Worm (Caenorhabditis elegans) whole organism, L4 larva: Measurements from ENCODE around the gene F09E5.7.

Source experiments
- D1046.2 ChIP-seq: fragments of 200-800 bp; sonication (Bioruptor generic); IDR thresholded peaks from 2 replicates; pipeline ENCODE4 v1.3.6; 2022; ENCODE audit warnings: missing genetic modification characterization, missing compliant biosample characterization
- F49E8.2 ChIP-seq: sonication (generic microtip); optimal IDR thresholded peaks from 2 replicates; lab custom pipeline; 2016; ENCODE audit warnings: missing compliant biosample characterization, mild to moderate bottlenecking, missing genetic modification characterization, borderline replicate concordance
- T26A8.4 ChIP-seq: fragments of 200-800 bp; sonication (Bioruptor generic); IDR thresholded peaks from 2 replicates; pipeline ENCODE4 v1.3.6; 2022; ENCODE audit warnings: missing genetic modification characterization, missing compliant biosample characterization
- Y75B8A.6 ChIP-seq: fragments of 200-800 bp; sonication (Bioruptor generic); IDR thresholded peaks from 2 replicates; pipeline ENCODE4 v1.3.6; 2022; ENCODE audit warnings: missing genetic modification reagents, missing genetic modification characterization, missing compliant biosample characterization
- ZK337.2 ChIP-seq: fragments of 200-800 bp; sonication (Bioruptor generic); IDR thresholded peaks from 2 replicates; pipeline ENCODE4 v1.3.6; 2022; ENCODE audit warnings: missing genetic modification reagents, missing genetic modification characterization, missing compliant biosample characterization
- ZK546.5 ChIP-seq, 2 experiments: sonication (generic microtip); optimal IDR thresholded peaks; 2 replicates each; lab custom pipeline; 2017; ENCODE audit warnings: missing biosample characterization in 2 of 2, missing genetic modification characterization in 2 of 2
- aha-1 ChIP-seq: fragments of 150-350 bp; peaks from one replicate; lab custom pipeline; 2014; ENCODE audit warnings: missing biosample characterization, missing genetic modification characterization
- ama-1 ChIP-seq: fragments of 150-350 bp; optimal IDR thresholded peaks from 2 replicates; lab custom pipeline; 2014; ENCODE audit warnings: inconsistent platforms, mixed read lengths
- arid-1 ChIP-seq: fragments of 200-800 bp; sonication (Bioruptor generic); conservative IDR thresholded peaks from 2 replicates; pipeline ENCODE4 v1.3.6; 2022; ENCODE audit warnings: missing genetic modification reagents, missing genetic modification characterization, missing compliant biosample characterization
- ceh-20 ChIP-seq: fragments of 200-800 bp; sonication (Bioruptor generic); IDR thresholded peaks from 2 replicates; pipeline ENCODE4 v1.3.6; 2022; ENCODE audit warnings: missing genetic modification reagents, missing genetic modification characterization, missing compliant biosample characterization
- ceh-32 ChIP-seq: sonication (generic microtip); optimal IDR thresholded peaks from 2 replicates; lab custom pipeline; 2016; ENCODE audit warnings: mild to moderate bottlenecking, missing genetic modification characterization, missing compliant biosample characterization; ENCODE audit not compliant: poor library complexity
- ces-1 ChIP-seq: fragments of 150-350 bp; sonication (generic microtip); optimal IDR thresholded peaks from 4 replicates; lab custom pipeline; 2014; ENCODE audit warnings: missing biosample characterization, missing genetic modification reagents, missing genetic modification characterization
- cey-2 ChIP-seq: sonication (generic microtip); optimal IDR thresholded peaks from 3 replicates; lab custom pipeline; 2017; ENCODE audit warnings: missing genetic modification characterization, mild to moderate bottlenecking, missing compliant biosample characterization, antibody characterized with exemption, borderline replicate concordance; ENCODE audit not compliant: insufficient read depth
- daf-12 ChIP-seq: fragments of 150-350 bp; optimal IDR thresholded peaks from 2 replicates; lab custom pipeline; 2014; ENCODE audit warnings: missing biosample characterization, missing genetic modification reagents, missing genetic modification characterization
- daf-8 ChIP-seq: fragments of 200-800 bp; sonication (Bioruptor generic); IDR thresholded peaks from 2 replicates; pipeline ENCODE4 v1.3.6; 2022; ENCODE audit warnings: missing genetic modification characterization, missing compliant biosample characterization
- dmd-6 ChIP-seq: fragments of 200-800 bp; sonication (Bioruptor generic); IDR thresholded peaks from 2 replicates; pipeline ENCODE4 v1.3.6; 2022; ENCODE audit warnings: missing genetic modification reagents, missing genetic modification characterization, missing compliant biosample characterization
- dmd-8 ChIP-seq: fragments of 200-800 bp; sonication (Bioruptor generic); IDR thresholded peaks from 2 replicates; pipeline ENCODE4 v1.3.6; 2022; ENCODE audit warnings: missing genetic modification characterization, missing compliant biosample characterization
- dve-1 ChIP-seq: sonication (generic microtip); optimal IDR thresholded peaks from 2 replicates; lab custom pipeline; 2017; ENCODE audit warnings: antibody characterized with exemption, mild to moderate bottlenecking, missing genetic modification characterization, missing compliant biosample characterization; ENCODE audit not compliant: insufficient read depth
- egl-27 ChIP-seq: sonication (generic microtip); optimal IDR thresholded peaks from 3 replicates; lab custom pipeline; 2017; ENCODE audit warnings: missing biosample characterization, missing genetic modification reagents, missing genetic modification characterization
- fkh-10 ChIP-seq: fragments of 150-350 bp; optimal IDR thresholded peaks from 2 replicates; lab custom pipeline; 2014; ENCODE audit warnings: missing biosample characterization, missing genetic modification reagents, missing genetic modification characterization
- fos-1 ChIP-seq: fragments of 150-350 bp; optimal IDR thresholded peaks from 2 replicates; lab custom pipeline; 2014; ENCODE audit warnings: missing biosample characterization, missing genetic modification characterization
- hif-1 ChIP-seq, 2 experiments: sonication (generic microtip); optimal IDR thresholded peaks; 2 replicates each; lab custom pipeline; 2016 to 2017; ENCODE audit warnings: missing compliant biosample characterization in 2 of 2, missing genetic modification characterization in 2 of 2, missing genetic modification reagents in 2 of 2, missing genotype in 2 of 2, mild to moderate bottlenecking in 1 of 2
- hlh-11 ChIP-seq: fragments of 200-800 bp; sonication (Bioruptor generic); optimal IDR thresholded peaks from 2 replicates; lab custom pipeline; 2018; ENCODE audit warnings: mild to moderate bottlenecking, missing genetic modification characterization, missing compliant biosample characterization
- hlh-30 ChIP-seq: sonication (generic microtip); optimal IDR thresholded peaks from 2 replicates; lab custom pipeline; 2017; ENCODE audit warnings: antibody characterized with exemption, mild to moderate bottlenecking, missing genetic modification characterization, missing compliant biosample characterization; ENCODE audit not compliant: insufficient read depth
- hmg-1.1 ChIP-seq: fragments of 200-800 bp; sonication (Bioruptor generic); IDR thresholded peaks from 2 replicates; pipeline ENCODE4 v1.3.6; 2022; ENCODE audit warnings: missing genetic modification reagents, missing genetic modification characterization, missing compliant biosample characterization
- lim-7 ChIP-seq: fragments of 200-800 bp; sonication (Bioruptor generic); IDR thresholded peaks from 2 replicates; pipeline ENCODE4 v1.3.6; 2022; ENCODE audit warnings: missing genetic modification characterization, missing compliant biosample characterization
- lin-1 ChIP-seq: fragments of 200-800 bp; sonication (Bioruptor generic); IDR thresholded peaks from 2 replicates; pipeline ENCODE4 v1.3.6; 2022; ENCODE audit warnings: missing genetic modification reagents, missing genetic modification characterization, missing compliant biosample characterization
- lin-15B ChIP-seq: fragments of 150-350 bp; sonication (generic microtip); optimal IDR thresholded peaks from 3 replicates; lab custom pipeline; 2014; ENCODE audit warnings: missing biosample characterization, missing genetic modification characterization
- lsy-2 ChIP-seq, 2 experiments: fragments of 150-350 bp in 1 of 2; sonication (generic microtip) in 1 of 2; optimal IDR thresholded peaks; 2 replicates each; lab custom pipeline; 2014 to 2017; ENCODE audit warnings: missing biosample characterization in 2 of 2, missing genetic modification characterization in 2 of 2
- madf-5 ChIP-seq, 2 experiments: fragments of 200-800 bp; sonication (Bioruptor generic); IDR thresholded peaks; 2 replicates each; pipeline ENCODE4 v1.3.6; 2022; ENCODE audit warnings: missing compliant biosample characterization in 2 of 2, missing genetic modification characterization in 2 of 2
- mxl-2 ChIP-seq: fragments of 200-800 bp; sonication (Bioruptor generic); conservative IDR thresholded peaks from 2 replicates; pipeline ENCODE4 v1.3.6; 2022; ENCODE audit warnings: missing genetic modification reagents, missing genetic modification characterization, missing compliant biosample characterization
- nhr-10 ChIP-seq: fragments of 150-350 bp; optimal IDR thresholded peaks from 2 replicates; lab custom pipeline; 2014; ENCODE audit warnings: missing biosample characterization, missing genetic modification characterization
- nhr-102 ChIP-seq: sonication (generic microtip); optimal IDR thresholded peaks from 2 replicates; lab custom pipeline; 2016; ENCODE audit warnings: mild to moderate bottlenecking, missing genetic modification characterization, moderate library complexity, missing compliant biosample characterization
- nhr-11 ChIP-seq: fragments of 150-350 bp; optimal IDR thresholded peaks from 2 replicates; lab custom pipeline; 2014; ENCODE audit warnings: missing biosample characterization, missing genetic modification characterization
- nhr-237 ChIP-seq: sonication (generic microtip); optimal IDR thresholded peaks from 2 replicates; lab custom pipeline; 2017; ENCODE audit warnings: missing biosample characterization, missing genetic modification characterization
- nhr-25 ChIP-seq: sonication (generic microtip); optimal IDR thresholded peaks from 2 replicates; lab custom pipeline; 2017; ENCODE audit warnings: missing genetic modification characterization, mild to moderate bottlenecking, missing compliant biosample characterization, antibody characterized with exemption, moderate library complexity, borderline replicate concordance; ENCODE audit not compliant: insufficient read depth
- nhr-28 ChIP-seq: fragments of 150-350 bp; optimal IDR thresholded peaks from 2 replicates; lab custom pipeline; 2014; ENCODE audit warnings: missing biosample characterization, missing genetic modification characterization
- nhr-48 ChIP-seq: sonication (generic microtip); optimal IDR thresholded peaks from 2 replicates; lab custom pipeline; 2016; ENCODE audit warnings: mild to moderate bottlenecking, missing genetic modification characterization, missing compliant biosample characterization
- nhr-6 ChIP-seq: fragments of 150-350 bp; optimal IDR thresholded peaks from 2 replicates; lab custom pipeline; 2014; ENCODE audit warnings: missing biosample characterization, missing genetic modification characterization
- pqm-1 ChIP-seq: sonication (generic microtip); optimal IDR thresholded peaks from 2 replicates; lab custom pipeline; 2017; ENCODE audit warnings: missing biosample characterization, missing genetic modification characterization
- rbr-2 ChIP-seq: sonication (generic microtip); optimal IDR thresholded peaks from 2 replicates; lab custom pipeline; 2016; ENCODE audit warnings: missing genotype, missing genetic modification characterization, missing compliant biosample characterization
- sdz-12 ChIP-seq: fragments of 200-800 bp; sonication (Bioruptor generic); optimal IDR thresholded peaks from 2 replicates; lab custom pipeline; 2018; ENCODE audit warnings: mild to moderate bottlenecking, missing genetic modification characterization, missing compliant biosample characterization
- set-16 ChIP-seq: fragments of 200-800 bp; sonication (Bioruptor generic); IDR thresholded peaks from 2 replicates; pipeline ENCODE4 v1.3.6; 2022; ENCODE audit warnings: missing genetic modification reagents, missing genetic modification characterization, missing compliant biosample characterization
- skn-1 ChIP-seq: fragments of 150-350 bp; optimal IDR thresholded peaks from 2 replicates; lab custom pipeline; 2014; ENCODE audit warnings: missing biosample characterization, missing genetic modification characterization
- snpc-1.2 ChIP-seq: fragments of 200-800 bp; sonication (Bioruptor generic); IDR thresholded peaks from 2 replicates; pipeline ENCODE4 v1.3.6; 2022; ENCODE audit warnings: missing genetic modification reagents, missing genetic modification characterization, missing compliant biosample characterization
- spr-1 ChIP-seq: sonication (generic microtip); optimal IDR thresholded peaks from 2 replicates; lab custom pipeline; 2016; ENCODE audit warnings: mild to moderate bottlenecking, missing genetic modification characterization, missing compliant biosample characterization
- unc-62 ChIP-seq, 3 experiments: fragments of 150-350 bp in 1 of 3; sonication (generic microtip); optimal IDR thresholded peaks in 2 of 3; peaks in 1 of 3; 1 replicate in 1 of 3; 2 replicates in 2 of 3; lab custom pipeline; 2014 to 2017; ENCODE audit warnings: missing biosample characterization in 3 of 3, missing genetic modification characterization in 3 of 3, missing genetic modification reagents in 3 of 3, missing genotype in 1 of 3
- vab-7 ChIP-seq: fragments of 200-800 bp; sonication (Bioruptor generic); IDR thresholded peaks from 2 replicates; pipeline ENCODE4 v1.3.6; 2022; ENCODE audit warnings: missing genetic modification reagents, missing genetic modification characterization, missing compliant biosample characterization
- zag-1 ChIP-seq: fragments of 150-350 bp; optimal IDR thresholded peaks from 2 replicates; lab custom pipeline; 2014; ENCODE audit warnings: missing biosample characterization, missing genetic modification characterization
- ztf-7 ChIP-seq: fragments of 150-350 bp; optimal IDR thresholded peaks from 2 replicates; lab custom pipeline; 2014; ENCODE audit warnings: missing biosample characterization, missing genetic modification characterization

F09E5.7 gene

DNA sequence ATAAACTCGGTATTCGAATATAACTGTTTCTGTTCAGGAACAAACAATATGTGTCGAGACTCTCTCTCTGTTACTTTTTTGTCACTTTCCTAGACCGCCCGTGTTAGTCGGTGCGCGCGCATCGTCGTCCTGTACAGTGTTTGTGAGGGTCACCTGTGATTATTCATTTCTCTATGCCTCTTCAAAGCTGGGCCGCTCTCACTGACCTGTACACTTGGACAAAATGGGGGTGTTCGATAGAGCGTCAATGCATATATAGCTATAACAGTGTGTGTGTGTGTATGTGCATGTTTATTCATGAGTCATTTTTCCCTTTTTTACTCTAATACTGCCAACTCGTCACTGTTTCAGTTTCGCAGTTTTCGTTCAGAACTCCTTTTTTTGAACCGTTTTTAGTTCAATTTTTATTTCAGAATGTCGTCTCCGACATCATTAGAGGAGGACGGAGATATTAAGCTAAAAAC, 27.7 kb downstream of the F09E5.7 start, which contains the start of gene pkc-3:
TSS of gene pkc-3 (plus strand) at position 414 of the 464 bp plus-strand sequence.
- TF ChIP-seq set-16 (GFP tag; lab: Robert Waterston, UW), result no peak
- TF ChIP-seq nhr-102 (tag; lab: Kevin White, UChicago), result peak; percentile 59
- TF ChIP-seq unc-62 (GFP tag; optimal IDR thresholded peaks at IDR 0.05 in 1 of 2; lab: Kevin White, UChicago), result peak in 1 of 2 experiments; percentile 19
- TF ChIP-seq unc-62 (tag; optimal IDR thresholded peaks at IDR 0.05; lab: Kevin White, UChicago), result no peak
- no peak for TF ChIP-seq ztf-7
- no peak for TF ChIP-seq ceh-20 (GFP tag; lab: Robert Waterston, UW)
- 0 out of 2 replicates have a peak, but pooled peaks have one; percentile 52 for TF ChIP-seq dmd-8 (GFP tag; lab: Robert Waterston, UW)
- TF ChIP-seq vab-7, result no peak
- TF ChIP-seq lsy-2 (tag; optimal IDR thresholded peaks at IDR 0.05; lab: Kevin White, UChicago), result peak; percentile 40 to 74
- 0 out of 2 replicates have a peak, but pooled peaks have one; percentile 53 for TF ChIP-seq lin-1 (GFP tag; lab: Robert Waterston, UW)
- no peak for TF ChIP-seq sdz-12 (GFP tag; lab: Kevin White, UChicago)
- peak; percentile 78 for TF ChIP-seq T26A8.4
- no peak for TF ChIP-seq D1046.2
- TF ChIP-seq dmd-6, result peak; percentile 52
- no peak for TF ChIP-seq ceh-32 (tag; lab: Kevin White, UChicago)
- TF ChIP-seq ama-1, result peak; percentile 70
- TF ChIP-seq nhr-6 (tag; lab: Kevin White, UChicago), result peak; percentile 93
- TF ChIP-seq nhr-11 (tag; lab: Kevin White, UChicago), result peak; percentile 47
- TF ChIP-seq hif-1 (tag; optimal IDR thresholded peaks at IDR 0.05; lab: Kevin White, UChicago), result peak; percentile 22
- TF ChIP-seq ces-1 (GFP tag; lab: Kevin White, UChicago), result no peak
- no peak for TF ChIP-seq egl-27 (tag; lab: Kevin White, UChicago)
- no peak for TF ChIP-seq F49E8.2 (tag; lab: Kevin White, UChicago)
- TF ChIP-seq pqm-1 (tag; lab: Kevin White, UChicago), result peak; percentile 71
- TF ChIP-seq daf-8 (GFP tag; lab: Robert Waterston, UW), result no peak
- peak; percentile 85 for TF ChIP-seq dve-1 (tag; lab: Kevin White, UChicago)
- TF ChIP-seq hlh-30, result peak; percentile 83
- no peak for TF ChIP-seq zag-1
- no peak for TF ChIP-seq fos-1 (tag; lab: Kevin White, UChicago)
- no peak for TF ChIP-seq lim-7
- TF ChIP-seq hlh-11 (tag; lab: Kevin White, UChicago), result peak; percentile 93
- peak; percentile 52; the same call in 1 of the 2 replicates for TF ChIP-seq hmg-1.1
- TF ChIP-seq Y75B8A.6, result 0 out of 2 replicates have a peak, but pooled peaks have one; percentile 27
- no peak for TF ChIP-seq fkh-10 (GFP tag; lab: Kevin White, UChicago)
- TF ChIP-seq arid-1, result 0 out of 2 replicates have a peak, but pooled peaks have one; percentile 25
- TF ChIP-seq spr-1 (tag; lab: Kevin White, UChicago), result peak; percentile 51
- no peak for TF ChIP-seq lin-15B (tag; lab: Kevin White, UChicago)
- TF ChIP-seq nhr-25 (tag; lab: Kevin White, UChicago), result peak; percentile 95
- TF ChIP-seq nhr-237 (tag; lab: Kevin White, UChicago), result no peak
- no peak for TF ChIP-seq ZK337.2
- TF ChIP-seq mxl-2 (GFP tag; lab: Robert Waterston, UW), result no peak
- TF ChIP-seq cey-2 (tag; lab: Kevin White, UChicago), result no peak
- TF ChIP-seq nhr-28 (tag; lab: Kevin White, UChicago), result peak; percentile 93
- TF ChIP-seq ZK546.5 (tag; optimal IDR thresholded peaks at IDR 0.05; lab: Kevin White, UChicago), result no peak
- TF ChIP-seq nhr-10 (tag; lab: Kevin White, UChicago), result peak; percentile 11
- no peak for TF ChIP-seq madf-5 (GFP tag; IDR thresholded peaks at IDR 0.05; lab: Robert Waterston, UW)
- TF ChIP-seq snpc-1.2 (GFP tag; lab: Robert Waterston, UW), result peak; percentile 58; the same call in 1 of the 2 replicates
- peak; percentile 46 for TF ChIP-seq rbr-2 (tag; lab: Kevin White, UChicago)
- no peak for TF ChIP-seq daf-12 (tag; lab: Kevin White, UChicago)
- TF ChIP-seq nhr-48, result no peak
- TF ChIP-seq skn-1 (tag; lab: Kevin White, UChicago), result no peak
- TF ChIP-seq aha-1 (tag; lab: Kevin White, UChicago), result peak; percentile 99
